Fruit fly (Drosophila melanogaster) whole organism, adult: ENCODE measurements around the gene Ir100a.

Experiments used
- CG12768 ChIP-seq: fragments of 200-800 bp; sonication (Bioruptor generic); optimal IDR thresholded peaks from 2 replicates; lab custom pipeline; 2017; ENCODE audit warnings: missing biosample characterization, missing genetic modification characterization, mild to moderate bottlenecking, moderate library complexity, missing genetic modification reagents
- CG14711 ChIP-seq: fragments of 200-800 bp; sonication (Bioruptor generic); optimal IDR thresholded peaks from 2 replicates; lab custom pipeline; 2018; ENCODE audit warnings: missing biosample characterization, mild to moderate bottlenecking, missing genetic modification characterization, moderate library complexity
- Crg-1 ChIP-seq: fragments of 200-800 bp; sonication (Bioruptor generic); optimal IDR thresholded peaks from 2 replicates; lab custom pipeline; 2016; ENCODE audit warnings: missing biosample characterization, missing genetic modification characterization
- tj ChIP-seq: fragments of 200-800 bp; sonication (Bioruptor generic); optimal IDR thresholded peaks from 3 replicates; lab custom pipeline; 2017; ENCODE audit warnings: missing biosample characterization, mild to moderate bottlenecking, missing genetic modification characterization, moderate library complexity

DNA sequence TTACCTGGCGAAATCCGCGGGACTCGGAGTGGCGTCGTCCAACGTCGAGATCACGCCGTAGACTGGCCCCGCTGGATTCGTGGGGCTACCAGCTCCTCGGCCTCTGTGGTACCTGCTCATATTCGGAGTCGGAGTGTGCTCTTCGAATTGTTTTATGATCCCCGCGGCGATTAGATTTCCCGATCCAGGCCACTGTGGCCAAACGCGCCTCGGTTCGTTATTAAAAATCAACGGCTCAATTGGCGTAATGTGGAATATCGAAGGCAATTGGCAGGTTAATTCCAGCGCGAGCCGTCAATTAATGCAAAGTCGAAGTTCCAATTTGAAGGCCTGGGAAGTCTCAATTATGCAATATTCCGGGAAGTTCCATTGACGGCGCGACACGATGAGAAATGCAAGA is 8.9 kb downstream of the Ir100a start:
- TF ChIP-seq tj (no peak), CG14711 (tag; lab: Kevin White, UChicago) (no peak), Crg-1 (GFP tag; lab: Kevin White, UChicago) (no peak), CG12768 (no peak)
